Worm (Caenorhabditis elegans) whole organism, L2 larva: Measurements from ENCODE around the gene R05G9.1.

Experiments used
- C34F6.9 ChIP-seq: fragments of 150-350 bp; optimal IDR thresholded peaks from 2 replicates; lab custom pipeline; 2014; ENCODE audit warnings: missing biosample characterization, missing genetic modification characterization
- F13H6.1 ChIP-seq: sonication (generic microtip); optimal IDR thresholded peaks from 2 replicates; lab custom pipeline; 2016; ENCODE audit warnings: missing genetic modification characterization, missing compliant biosample characterization
- Y55F3AM.14 ChIP-seq: fragments of 200-800 bp; sonication (Bioruptor generic); optimal IDR thresholded peaks from 2 replicates; lab custom pipeline; 2018; ENCODE audit warnings: mild to moderate bottlenecking, missing genetic modification characterization, missing compliant biosample characterization
- ama-1 ChIP-seq: fragments of 150-350 bp; optimal IDR thresholded peaks from 2 replicates; lab custom pipeline; 2018; ENCODE audit warnings: inconsistent platforms
- blmp-1 ChIP-seq: sonication (generic microtip); optimal IDR thresholded peaks from 2 replicates; lab custom pipeline; 2017; ENCODE audit warnings: missing genetic modification characterization, mild to moderate bottlenecking, missing compliant biosample characterization, antibody characterized with exemption, moderate library complexity; ENCODE audit not compliant: insufficient read depth
- ceh-16 ChIP-seq: fragments of 150-350 bp; optimal IDR thresholded peaks from 2 replicates; lab custom pipeline; 2014; ENCODE audit warnings: missing biosample characterization, missing genetic modification characterization
- ceh-82 ChIP-seq: fragments of 150-350 bp; optimal IDR thresholded peaks from 2 replicates; lab custom pipeline; 2014; ENCODE audit warnings: missing biosample characterization, missing genetic modification characterization
- dmd-4 ChIP-seq: sonication (generic microtip); optimal IDR thresholded peaks from 2 replicates; lab custom pipeline; 2017; ENCODE audit warnings: missing biosample characterization, missing genetic modification characterization
- elt-3 ChIP-seq: sonication (generic microtip); optimal IDR thresholded peaks from 2 replicates; lab custom pipeline; 2017; ENCODE audit warnings: missing biosample characterization, missing genetic modification characterization
- gmeb-1 ChIP-seq: fragments of 150-350 bp; optimal IDR thresholded peaks from 2 replicates; lab custom pipeline; 2014; ENCODE audit warnings: missing biosample characterization, missing genetic modification characterization
- lin-13 ChIP-seq: fragments of 150-350 bp; optimal IDR thresholded peaks from 2 replicates; lab custom pipeline; 2014; ENCODE audit warnings: missing biosample characterization, missing genetic modification reagents, missing genetic modification characterization
- lin-39 ChIP-seq: fragments of 150-350 bp; optimal IDR thresholded peaks from 2 replicates; lab custom pipeline; 2014; ENCODE audit warnings: missing biosample characterization, missing genetic modification reagents, missing genetic modification characterization
- mab-5 ChIP-seq: fragments of 150-350 bp; optimal IDR thresholded peaks from 2 replicates; lab custom pipeline; 2014; ENCODE audit warnings: missing biosample characterization, missing genetic modification characterization
- nhr-25 ChIP-seq: fragments of 150-350 bp; sonication (generic microtip); optimal IDR thresholded peaks from 3 replicates; lab custom pipeline; 2014; ENCODE audit warnings: missing biosample characterization, missing genetic modification characterization
- sem-4 ChIP-seq: fragments of 150-350 bp; optimal IDR thresholded peaks from 2 replicates; lab custom pipeline; 2014; ENCODE audit warnings: missing biosample characterization, missing genetic modification reagents, missing genetic modification characterization
- ztf-11 ChIP-seq: sonication (generic microtip); optimal IDR thresholded peaks from 2 replicates; lab custom pipeline; 2017; ENCODE audit warnings: missing biosample characterization, missing genetic modification characterization
- ztf-4 ChIP-seq: fragments of 150-350 bp; optimal IDR thresholded peaks from 2 replicates; lab custom pipeline; 2014; ENCODE audit warnings: missing biosample characterization, missing genetic modification characterization

The R05G9.1 gene

DNA sequence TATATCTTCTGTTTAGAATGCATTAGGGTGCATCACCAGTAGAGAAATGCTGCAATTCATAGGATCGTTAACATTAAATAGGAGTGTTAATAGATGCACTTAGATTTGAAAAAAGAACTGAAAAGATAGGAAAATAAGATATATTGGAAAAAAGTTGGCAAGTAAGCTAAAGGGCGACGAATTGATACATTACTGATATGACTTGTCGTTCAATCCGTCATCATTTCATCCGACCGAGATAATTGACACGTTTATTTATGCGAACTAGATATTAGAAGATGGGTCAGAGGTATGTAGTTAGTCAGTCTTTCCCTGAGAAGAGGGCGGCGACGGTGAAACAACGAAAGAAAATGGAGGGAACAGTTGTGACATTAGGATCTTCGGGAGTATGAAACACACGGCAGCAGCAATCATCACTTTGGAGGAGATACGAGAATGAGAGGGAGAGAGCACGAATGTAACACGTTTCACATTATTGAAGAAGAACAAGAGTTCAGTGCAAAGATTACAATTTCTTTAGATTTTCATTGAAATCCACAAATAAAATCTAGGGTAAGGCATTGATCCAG, 42.0 kb downstream of the R05G9.1 start, which contains the start of gene lron-15:
Gene lron-15 (minus strand): TSS at position 51 of the 569 bp plus-strand sequence.
- no peak for TF ChIP-seq lin-39
- no peak for TF ChIP-seq sem-4
- TF ChIP-seq nhr-25: no peak
- TF ChIP-seq lin-13: no peak
- TF ChIP-seq C34F6.9 (tag; lab: Kevin White, UChicago): no peak
- no peak for TF ChIP-seq elt-3 (tag; lab: Kevin White, UChicago)
- no peak for TF ChIP-seq F13H6.1
- TF ChIP-seq mab-5 (tag; lab: Kevin White, UChicago): no peak
- TF ChIP-seq dmd-4: no peak
- no peak for TF ChIP-seq ztf-4 (tag; lab: Kevin White, UChicago)
- no peak for TF ChIP-seq Y55F3AM.14 (GFP tag; lab: Kevin White, UChicago)
- no peak for TF ChIP-seq gmeb-1 (tag; lab: Kevin White, UChicago)
- TF ChIP-seq ama-1 (lab: Kevin White, UChicago): no peak
- no peak for TF ChIP-seq ztf-11
- no peak for TF ChIP-seq ceh-82 (tag; lab: Kevin White, UChicago)
- TF ChIP-seq ceh-16 (tag; lab: Kevin White, UChicago): no peak
- no peak for TF ChIP-seq blmp-1 (tag; lab: Kevin White, UChicago)
